Worm (Caenorhabditis elegans) whole organism, L2 larva: ENCODE data around the gene dhs-29.

Experiments used
- ama-1 ChIP-seq: fragments of 150-350 bp; optimal IDR thresholded peaks from 2 replicates; lab custom pipeline; 2018; ENCODE audit warnings: inconsistent platforms
- nhr-12 ChIP-seq: fragments of 150-350 bp; optimal IDR thresholded peaks from 2 replicates; lab custom pipeline; 2014; ENCODE audit warnings: missing biosample characterization, missing genetic modification characterization
- nhr-237 ChIP-seq: fragments of 150-350 bp; optimal IDR thresholded peaks from 2 replicates; lab custom pipeline; 2014; ENCODE audit warnings: missing biosample characterization, missing genetic modification characterization
- nhr-77 ChIP-seq: fragments of 150-350 bp; optimal IDR thresholded peaks from 2 replicates; lab custom pipeline; 2014; ENCODE audit warnings: missing biosample characterization, missing genetic modification characterization

DNA sequence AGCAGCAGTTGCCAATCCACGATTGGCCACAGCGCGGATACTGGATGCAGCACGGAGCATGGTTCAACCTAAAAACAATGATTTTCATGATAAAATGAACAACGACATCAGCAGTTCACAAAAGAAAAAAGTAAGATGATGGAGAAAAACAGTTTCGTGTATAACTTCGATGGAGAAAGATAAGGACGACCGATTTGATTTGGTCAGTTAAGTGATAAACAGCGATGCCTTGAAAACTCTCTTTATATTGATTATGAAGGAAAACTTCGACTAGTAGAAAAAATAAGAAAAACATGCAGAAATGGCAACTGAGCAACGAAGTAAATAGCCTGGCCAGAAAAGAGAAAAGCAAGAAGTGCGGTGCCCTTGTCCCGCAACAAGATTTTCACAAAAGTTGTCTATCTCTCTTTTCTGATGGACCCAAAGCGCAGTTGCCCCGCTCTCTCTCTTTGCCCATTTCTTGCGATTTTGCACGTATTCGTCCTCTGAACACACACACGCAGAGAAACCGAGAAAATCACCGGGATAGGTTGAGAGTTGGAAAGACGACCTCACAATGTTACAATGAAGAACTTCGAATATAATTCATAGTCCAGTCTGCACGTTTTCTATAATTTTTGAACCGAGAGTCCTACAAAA, 3.7 kb downstream of the dhs-29 start, which contains the start of gene pcca-1:
- TF ChIP-seq nhr-12 (no peak), ama-1 (lab: Kevin White, UChicago) (peak; percentile 3), nhr-77 (tag; lab: Kevin White, UChicago) (no peak), nhr-237 (no peak)
